Worm (Caenorhabditis elegans) whole organism, L3 larva: ENCODE results near the gene F08F3.6.

Experiments
- aly-2 ChIP-seq: fragments of 150-350 bp; optimal IDR thresholded peaks from 2 replicates; lab custom pipeline; 2014; ENCODE audit warnings: missing biosample characterization, missing genetic modification characterization
- ama-1 ChIP-seq: fragments of 150-350 bp; optimal IDR thresholded peaks from 2 replicates; lab custom pipeline; 2018
- ceh-16 ChIP-seq: sonication (generic microtip); optimal IDR thresholded peaks from 2 replicates; lab custom pipeline; 2017; ENCODE audit warnings: missing biosample characterization, missing genetic modification characterization
- ceh-82 ChIP-seq: fragments of 150-350 bp; optimal IDR thresholded peaks from 2 replicates; lab custom pipeline; 2014; ENCODE audit warnings: missing biosample characterization, missing genetic modification characterization
- egl-27 ChIP-seq: sonication (generic microtip); optimal IDR thresholded peaks from 4 replicates; lab custom pipeline; 2017; ENCODE audit warnings: missing biosample characterization, missing genetic modification reagents, missing genetic modification characterization
- elt-1 ChIP-seq: fragments of 150-350 bp; optimal IDR thresholded peaks from 2 replicates; lab custom pipeline; 2014; ENCODE audit warnings: missing biosample characterization, missing genetic modification characterization
- elt-2 ChIP-seq: sonication (generic microtip); optimal IDR thresholded peaks from 2 replicates; lab custom pipeline; 2016; ENCODE audit warnings: missing genetic modification reagents, mild to moderate bottlenecking, missing genetic modification characterization, missing compliant biosample characterization
- elt-3 ChIP-seq, 3 experiments: fragments of 150-350 bp in 1 of 3; sonication (generic microtip) in 2 of 3; optimal IDR thresholded peaks; 2 replicates in 2 of 3; 4 replicates in 1 of 3; lab custom pipeline; 2014 to 2017; ENCODE audit warnings: missing biosample characterization in 3 of 3, missing genetic modification characterization in 3 of 3
- eor-1 ChIP-seq, 2 experiments: fragments of 150-350 bp; optimal IDR thresholded peaks; 2 replicates each; lab custom pipeline; 2014 to 2018; ENCODE audit warnings: missing biosample characterization in 2 of 2, missing genetic modification characterization in 2 of 2
- fkh-10 ChIP-seq: sonication (generic microtip); optimal IDR thresholded peaks from 2 replicates; lab custom pipeline; 2017; ENCODE audit warnings: missing biosample characterization, missing genetic modification reagents, missing genetic modification characterization
- fkh-2 ChIP-seq: fragments of 150-350 bp; optimal IDR thresholded peaks from 2 replicates; lab custom pipeline; 2014; ENCODE audit warnings: missing biosample characterization, missing genetic modification reagents, missing genetic modification characterization
- fos-1 ChIP-seq: fragments of 150-350 bp; optimal IDR thresholded peaks from 2 replicates; lab custom pipeline; 2014; ENCODE audit warnings: missing biosample characterization, missing genetic modification characterization
- hmg-11 ChIP-seq: sonication (generic microtip); optimal IDR thresholded peaks from 2 replicates; lab custom pipeline; 2016; ENCODE audit warnings: missing genetic modification characterization, missing compliant biosample characterization
- jun-1 ChIP-seq: fragments of 150-350 bp; optimal IDR thresholded peaks from 2 replicates; lab custom pipeline; 2014; ENCODE audit warnings: missing biosample characterization, missing genetic modification reagents, missing genetic modification characterization
- lsy-12 ChIP-seq: sonication (generic microtip); optimal IDR thresholded peaks from 2 replicates; lab custom pipeline; 2016; ENCODE audit warnings: mild to moderate bottlenecking, missing genetic modification characterization, missing compliant biosample characterization
- mdl-1 ChIP-seq: fragments of 150-350 bp; optimal IDR thresholded peaks from 2 replicates; lab custom pipeline; 2014; ENCODE audit warnings: missing biosample characterization, missing genetic modification characterization
- nhr-12 ChIP-seq: fragments of 150-350 bp; optimal IDR thresholded peaks from 2 replicates; lab custom pipeline; 2014; ENCODE audit warnings: missing biosample characterization, missing genetic modification characterization
- nhr-23 ChIP-seq: fragments of 150-350 bp; optimal IDR thresholded peaks from 2 replicates; lab custom pipeline; 2014; ENCODE audit warnings: missing biosample characterization, missing genetic modification reagents, missing genetic modification characterization
- nhr-237 ChIP-seq: fragments of 150-350 bp; optimal IDR thresholded peaks from 2 replicates; lab custom pipeline; 2014; ENCODE audit warnings: missing biosample characterization, missing genetic modification characterization
- nhr-25 ChIP-seq: sonication (generic microtip); optimal IDR thresholded peaks from 2 replicates; lab custom pipeline; 2017; ENCODE audit warnings: missing biosample characterization, missing genetic modification characterization
- nhr-43 ChIP-seq: sonication (generic microtip); optimal IDR thresholded peaks from 2 replicates; lab custom pipeline; 2016; ENCODE audit warnings: mild to moderate bottlenecking, missing genetic modification characterization, missing compliant biosample characterization; ENCODE audit not compliant: poor library complexity, severe bottlenecking
- nhr-76 ChIP-seq: fragments of 150-350 bp; sonication (generic microtip); optimal IDR thresholded peaks from 5 replicates; lab custom pipeline; 2014; ENCODE audit warnings: missing biosample characterization, missing genetic modification characterization
- nhr-77 ChIP-seq: fragments of 150-350 bp; optimal IDR thresholded peaks from 2 replicates; lab custom pipeline; 2014; ENCODE audit warnings: missing biosample characterization, missing genetic modification characterization
- pqm-1 ChIP-seq: fragments of 150-350 bp; optimal IDR thresholded peaks from 2 replicates; lab custom pipeline; 2017; ENCODE audit warnings: missing biosample characterization, missing genetic modification characterization, inconsistent platforms
- snpc-4 ChIP-seq: fragments of 150-350 bp; optimal IDR thresholded peaks from 2 replicates; lab custom pipeline; 2014; ENCODE audit warnings: missing biosample characterization, missing genetic modification characterization
- unc-62 ChIP-seq: fragments of 150-350 bp; sonication (generic microtip); optimal IDR thresholded peaks from 4 replicates; lab custom pipeline; 2014; ENCODE audit warnings: missing biosample characterization, missing genetic modification reagents, missing genetic modification characterization
- zag-1 ChIP-seq: fragments of 150-350 bp; optimal IDR thresholded peaks from 2 replicates; lab custom pipeline; 2014; ENCODE audit warnings: missing biosample characterization, missing genetic modification characterization
- ztf-11 ChIP-seq: fragments of 150-350 bp; optimal IDR thresholded peaks from 2 replicates; lab custom pipeline; 2014; ENCODE audit warnings: missing biosample characterization, missing genetic modification characterization

F08F3.6 gene

DNA sequence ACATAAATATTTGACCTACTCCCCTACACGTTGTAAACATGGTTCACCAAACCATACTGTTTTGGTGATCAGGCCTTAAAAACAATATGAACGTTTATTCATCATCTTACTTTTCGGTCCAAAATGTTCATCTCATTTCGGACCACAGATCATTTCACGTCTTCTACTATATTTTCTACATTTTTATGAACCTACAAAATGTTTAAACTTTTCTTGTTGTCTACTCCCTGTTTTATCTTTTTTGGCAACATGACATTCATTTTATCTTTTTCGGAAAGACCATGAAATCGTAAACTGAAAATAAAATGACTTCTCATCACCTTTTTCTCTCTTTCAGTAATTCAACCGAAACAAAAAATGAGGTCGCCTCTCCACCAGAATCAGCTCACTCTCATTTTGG lies 8.0 kb upstream of the F08F3.6 start, which contains the start of gene rhr-1:
rhr-1 (plus strand) TSS at position 301 of the 400 bp plus-strand sequence.
- peak; percentile 27 for TF ChIP-seq elt-2 (tag; lab: Kevin White, UChicago)
- TF ChIP-seq egl-27 (tag; lab: Kevin White, UChicago): no peak
- no peak for TF ChIP-seq nhr-77 (tag; lab: Kevin White, UChicago)
- no peak for TF ChIP-seq aly-2 (tag; lab: Kevin White, UChicago)
- TF ChIP-seq snpc-4 (tag; lab: Kevin White, UChicago): no peak
- no peak for TF ChIP-seq nhr-12 (tag; lab: Kevin White, UChicago)
- no peak for TF ChIP-seq ceh-16

DNA sequence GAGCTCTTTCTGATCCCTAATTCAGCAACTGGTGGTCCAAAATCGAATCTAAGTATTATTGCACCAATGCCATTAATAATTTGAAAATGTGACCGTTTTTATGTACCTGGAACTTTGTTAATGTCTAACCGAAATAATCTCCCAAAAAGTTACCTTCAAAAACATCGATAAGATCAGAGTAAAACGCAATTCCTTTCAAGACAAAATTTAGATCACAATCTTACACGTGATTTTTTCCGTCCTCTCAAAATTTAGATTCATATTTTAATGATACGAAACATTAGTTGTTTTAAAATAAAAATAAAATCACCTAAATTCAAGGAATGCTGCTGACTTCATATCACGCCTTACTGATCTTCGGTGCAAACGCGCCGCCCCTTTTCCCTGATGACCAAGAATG lies 6.5 kb upstream of the F08F3.6 start:
- TF ChIP-seq ceh-82 (tag; lab: Kevin White, UChicago): no peak
- peak; percentile 97 for TF ChIP-seq elt-1 (tag; lab: Kevin White, UChicago)

DNA sequence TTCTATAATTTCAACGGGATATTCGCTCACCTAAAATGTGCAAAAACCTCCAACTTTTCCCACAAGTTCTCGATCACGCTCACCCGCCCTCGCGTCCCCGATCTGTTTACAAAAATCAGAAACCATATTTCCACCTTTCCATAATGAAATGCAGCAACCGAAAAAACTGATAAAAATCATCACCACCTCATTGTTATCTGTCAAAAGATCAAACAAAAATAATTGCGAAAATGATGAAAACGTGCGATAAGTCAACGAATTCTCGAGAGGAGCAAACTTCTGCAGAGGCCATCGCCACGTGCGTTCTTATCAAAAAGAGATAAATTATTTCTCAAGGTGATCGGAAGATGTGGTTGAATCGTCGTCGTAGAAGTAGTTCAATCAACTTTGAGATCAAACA lies 5.1 kb upstream of the F08F3.6 start:
- TF ChIP-seq lsy-12 (tag; lab: Kevin White, UChicago) (peak; percentile 1), nhr-25 (tag; lab: Kevin White, UChicago) (peak; percentile 87), jun-1 (peak; percentile 9), nhr-76 (tag; lab: Kevin White, UChicago) (peak; percentile 75), nhr-23 (tag; lab: Kevin White, UChicago) (peak; percentile 68), hmg-11 (tag; lab: Kevin White, UChicago) (no peak), nhr-43 (peak; percentile 73), fkh-2 (no peak), elt-1 (tag; lab: Kevin White, UChicago) (peak; percentile 99), eor-1 (tag; optimal IDR thresholded peaks at IDR 0.05; lab: Kevin White, UChicago) (no peak), fkh-10 (GFP tag; lab: Kevin White, UChicago) (no peak), elt-3 (tag; optimal IDR thresholded peaks at IDR 0.05; lab: Kevin White, UChicago) (peak; percentile 28 to 84 (median 31)), nhr-237 (no peak), mdl-1 (tag; lab: Kevin White, UChicago) (peak; percentile 87), ztf-11 (tag; lab: Kevin White, UChicago) (no peak), unc-62 (GFP tag; lab: Kevin White, UChicago) (no peak), pqm-1 (tag; lab: Kevin White, UChicago) (peak; percentile 73), elt-2 (tag; lab: Kevin White, UChicago) (peak; percentile 95)

DNA sequence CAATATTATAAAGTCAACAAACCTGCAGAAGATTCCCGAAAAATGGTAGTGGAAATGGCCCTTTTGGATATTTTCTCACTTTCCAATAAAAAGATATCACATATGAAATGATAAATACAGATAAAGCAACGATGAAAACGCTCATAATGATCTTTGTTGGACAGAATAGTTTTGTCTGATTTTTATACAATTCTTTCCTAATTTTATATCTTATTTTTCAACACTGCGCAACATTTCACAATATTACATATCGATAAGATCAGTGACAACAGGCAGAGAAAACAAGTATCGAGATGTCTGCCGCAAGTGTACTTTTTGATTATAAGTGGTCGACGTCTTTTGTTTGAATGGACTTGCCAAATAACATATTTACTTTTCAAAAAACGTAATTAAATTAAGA lies 3.3 kb upstream of the F08F3.6 start, which contains the start of gene cyp-14A5:
cyp-14A5 (minus strand) TSS at position 163 of the 400 bp plus-strand sequence.
- no peak for TF ChIP-seq ceh-82 (tag; lab: Kevin White, UChicago)
- no peak for TF ChIP-seq fos-1 (tag; lab: Kevin White, UChicago)
- TF ChIP-seq nhr-76 (tag; lab: Kevin White, UChicago): peak; percentile 40

DNA sequence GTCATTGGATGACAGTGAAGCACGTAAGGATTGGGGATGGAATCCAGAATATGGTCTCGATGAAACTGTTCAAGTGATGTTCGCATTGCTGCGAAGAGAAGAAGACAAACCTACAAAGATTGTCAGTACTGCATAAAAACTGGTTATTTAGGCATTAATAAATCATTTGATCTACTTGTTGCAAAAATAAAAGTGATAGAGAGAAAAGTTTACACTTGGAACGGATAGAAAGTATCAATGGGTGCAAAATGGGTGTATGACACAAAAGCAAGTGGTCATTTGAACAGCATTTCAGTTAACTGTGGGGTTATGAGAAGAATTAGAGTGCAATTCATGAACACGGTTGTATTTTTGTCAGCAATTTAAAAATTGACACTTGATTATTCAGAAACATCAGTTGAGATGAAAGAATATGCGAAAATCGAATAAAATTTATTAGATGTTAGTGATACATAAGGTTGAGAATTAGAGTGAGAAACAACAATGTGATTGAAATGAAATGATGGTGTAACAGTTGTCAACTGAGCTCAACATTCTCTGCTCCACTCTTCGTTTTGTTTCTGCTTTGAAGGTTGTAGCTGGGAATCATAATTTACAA lies 7.0 kb downstream of the F08F3.6 start, which contains the start of gene F08F3.10:
F08F3.10 (plus strand) TSS at position 548 of the 598 bp plus-strand sequence.
- TF ChIP-seq nhr-12 (tag; lab: Kevin White, UChicago): no peak
- peak; percentile 49 for TF ChIP-seq ama-1
- no peak for TF ChIP-seq nhr-25 (tag; lab: Kevin White, UChicago)

DNA sequence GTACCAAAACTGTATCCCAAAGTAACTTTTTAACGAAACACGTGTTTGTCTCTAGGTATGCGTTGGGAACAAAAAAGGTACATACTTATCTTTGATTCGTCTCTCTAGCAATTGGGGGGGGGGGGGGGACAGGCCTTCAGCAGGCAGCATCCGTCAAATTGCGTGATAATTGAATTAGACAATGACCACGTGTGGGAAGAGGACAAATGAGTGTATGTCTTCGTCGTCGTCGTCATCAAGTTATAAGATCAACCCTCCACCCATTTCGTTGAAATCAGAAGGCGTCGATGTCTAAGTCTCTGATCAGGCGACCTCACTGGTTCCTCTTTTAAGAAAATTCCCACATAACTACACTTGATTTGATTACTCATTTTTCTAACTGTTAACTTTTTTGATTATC lies 9.2 kb downstream of the F08F3.6 start, which contains the start of gene F08F3.4:
F08F3.4 (plus strand) TSS at position 277 of the 400 bp plus-strand sequence.
- TF ChIP-seq nhr-25 (tag; lab: Kevin White, UChicago) (peak; percentile 50), nhr-76 (tag; lab: Kevin White, UChicago) (no peak), mdl-1 (tag; lab: Kevin White, UChicago) (peak; percentile 12), zag-1 (tag; lab: Kevin White, UChicago) (no peak), jun-1 (no peak), nhr-43 (peak; percentile 83), elt-3 (tag; optimal IDR thresholded peaks at IDR 0.05; lab: Kevin White, UChicago) (peak in 1 of 3 experiments; percentile 23), lsy-12 (tag; lab: Kevin White, UChicago) (peak; percentile 52), ztf-11 (tag; lab: Kevin White, UChicago) (no peak), ceh-16 (no peak), nhr-23 (tag; lab: Kevin White, UChicago) (peak; percentile 38)
- TF ChIP-seq, all 47 proteins: peak for 6
